Fruit fly (Drosophila melanogaster): ENCODE data around the gene CG32669.

The CG32669 gene

dm6 chrX:10802457-10803378 lies 42.2 kb downstream of the CG32669 start (continued):
- TF ChIP-seq pros (GFP tag; optimal IDR thresholded peaks at IDR 0.05) (no peak), crol (GFP tag; IDR thresholded peaks at IDR 0.05) (no peak), CG10431 (GFP tag; optimal IDR thresholded peaks at IDR 0.05) (peak; percentile 17), CG32772 (GFP tag; IDR thresholded peaks at IDR 0.05) (peak; percentile 38; the same call in 1 of the 2 replicates), chinmo (GFP tag; IDR thresholded peaks at IDR 0.05; ENCODE audit: partially characterized antibody) (no peak), D19A (tag; optimal IDR thresholded peaks at IDR 0.05) (peak; percentile 78), Spps (tag; optimal IDR thresholded peaks at IDR 0.05) (peak; percentile 8), Adf1 (GFP tag; IDR thresholded peaks at IDR 0.05) (no peak; the same call in 1 of the 2 replicates), fd64A (GFP tag; optimal IDR thresholded peaks at IDR 0.05) (no peak), CG3065 (GFP tag; optimal IDR thresholded peaks at IDR 0.05) (peak; percentile 30), CG12769 (tag; optimal IDR thresholded peaks at IDR 0.05) (no peak), Mrtf (GFP tag; IDR thresholded peaks at IDR 0.05) (no peak; the same call in 2 of the 3 replicates), CG14667 (GFP tag; IDR thresholded peaks at IDR 0.05) (no peak), ssp (GFP tag; IDR thresholded peaks at IDR 0.05) (peak; percentile 22; the same call in 1 of the 2 replicates), CG17186 (GFP tag; optimal IDR thresholded peaks at IDR 0.05) (no peak), zen (tag; optimal IDR thresholded peaks at IDR 0.05) (peak; percentile 23), CG31365 (tag; optimal IDR thresholded peaks at IDR 0.05) (no peak), caup (GFP tag; optimal IDR thresholded peaks at IDR 0.05; ENCODE audit: severe bottlenecking) (peak; percentile 48), CG15269 (tag; optimal IDR thresholded peaks at IDR 0.05) (peak; percentile 82), CG8478 (optimal IDR thresholded peaks at IDR 0.05) (no peak), CG2202 (tag; optimal IDR thresholded peaks at IDR 0.05) (peak; percentile 16), Six4 (GFP tag; optimal IDR thresholded peaks at IDR 0.05) (peak; percentile 3), YL-1 (GFP tag; optimal IDR thresholded peaks at IDR 0.05) (no peak), Ada2b (GFP tag; IDR thresholded peaks at IDR 0.05) (0 out of 2 replicates have a peak, but pooled peaks have one; percentile 10), Tbp (GFP tag; optimal IDR thresholded peaks at IDR 0.05) (no peak), Dref (GFP tag; IDR thresholded peaks at IDR 0.05) (no peak), CG16863 (GFP tag; optimal IDR thresholded peaks at IDR 0.05) (no peak), psq (GFP tag; optimal IDR thresholded peaks at IDR 0.05) (no peak), CG6765 (GFP tag; optimal IDR thresholded peaks at IDR 0.05) (peak; percentile 52), sna (GFP tag; IDR thresholded peaks at IDR 0.05; ENCODE audit: partially characterized antibody) (no peak), NFAT (GFP tag; IDR thresholded peaks at IDR 0.05) (no peak), exex (tag; optimal IDR thresholded peaks at IDR 0.05) (peak; percentile 53), ftz-f1 (GFP tag; optimal IDR thresholded peaks at IDR 0.05) (no peak), fd3F (GFP tag; optimal IDR thresholded peaks at IDR 0.05) (peak; percentile 52), Sry-β (GFP tag; optimal IDR thresholded peaks at IDR 0.05) (no peak), Pdp1 (GFP tag; optimal IDR thresholded peaks at IDR 0.05) (peak in 1 of 2 experiments; percentile 27), CG17359 (tag; optimal IDR thresholded peaks at IDR 0.05) (peak; percentile 70), CG17829 (tag; optimal IDR thresholded peaks at IDR 0.05) (peak; percentile 67), z (GFP tag; IDR thresholded peaks at IDR 0.05) (no peak), CG7556 (GFP tag; optimal IDR thresholded peaks at IDR 0.05) (peak; percentile 75), CG5953 (GFP tag; IDR thresholded peaks at IDR 0.05) (no peak), gsb-n (tag; optimal IDR thresholded peaks at IDR 0.05) (peak; percentile 65), row (GFP tag; IDR thresholded peaks at IDR 0.05) (peak; percentile 75), Eip74EF (GFP tag; optimal IDR thresholded peaks at IDR 0.05) (peak in 1 of 2 experiments; percentile 66), CG8359 (GFP tag; optimal IDR thresholded peaks at IDR 0.05; ENCODE audit: borderline replicate concordance) (peak; percentile 50), CG6689 (GFP tag; IDR thresholded peaks at IDR 0.05) (no peak; the same call in none of the 2 replicates), CG12104 (GFP tag; optimal IDR thresholded peaks at IDR 0.05) (no peak), trh (GFP tag; optimal IDR thresholded peaks at IDR 0.05) (no peak)

Data from whole organism, embryonic.